Worm (Caenorhabditis elegans): ENCODE measurements around the gene C50E3.13.

The C50E3.13 gene

DNA sequence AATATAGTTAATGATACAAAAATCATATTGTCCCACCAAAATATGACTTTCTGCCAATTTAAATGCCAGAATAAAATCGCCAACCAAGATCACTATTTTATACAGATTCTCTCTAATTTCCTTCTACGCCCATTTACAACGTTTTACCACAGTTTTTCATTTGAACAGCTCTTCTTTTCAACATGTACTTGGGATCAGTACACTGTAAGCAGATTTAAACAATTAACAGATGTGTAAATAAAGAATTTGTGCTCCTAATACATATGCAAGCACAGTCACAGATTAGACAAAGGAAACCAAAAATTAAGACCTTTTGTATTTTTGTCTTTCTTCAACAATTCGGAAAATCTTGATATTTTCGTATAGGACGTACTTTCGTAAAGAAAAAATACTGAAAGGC is 19.4 kb upstream of the C50E3.13 start, which contains the start of gene F07C4.11:
F07C4.11 (minus strand) TSS at position 101 of the 400 bp plus-strand sequence.
- no peak for TF ChIP-seq sea-1 (GFP tag; conservative IDR thresholded peaks at IDR 0.05)
- no peak for TF ChIP-seq hmg-4 (GFP tag; optimal IDR thresholded peaks at IDR 0.05)
- no peak for TF ChIP-seq tbx-11 (GFP tag; IDR thresholded peaks at IDR 0.05)
- TF ChIP-seq tbx-37 (GFP tag; conservative IDR thresholded peaks at IDR 0.05), result no peak
- no peak for TF ChIP-seq tra-4 (tag; optimal IDR thresholded peaks at IDR 0.05)
- TF ChIP-seq ama-1 (optimal IDR thresholded peaks at IDR 0.05), result no peak
- no peak for TF ChIP-seq scrt-1 (GFP tag; IDR thresholded peaks at IDR 0.05)
- no peak for TF ChIP-seq hnd-1 (tag; optimal IDR thresholded peaks at IDR 0.05)
- TF ChIP-seq pes-1 (GFP tag; IDR thresholded peaks at IDR 0.05), result no peak
- TF ChIP-seq ceh-36 (tag; optimal IDR thresholded peaks at IDR 0.05), result no peak
- TF ChIP-seq ceh-13 (GFP tag; optimal IDR thresholded peaks at IDR 0.05), result no peak
- no peak for TF ChIP-seq flt-1 (GFP tag; IDR thresholded peaks at IDR 0.05)

ce11 chrV:7641718-7642117 is 17.7 kb upstream of the C50E3.13 start:
- no peak for TF ChIP-seq ceh-36 (tag; optimal IDR thresholded peaks at IDR 0.05)
- no peak for TF ChIP-seq B0310.2 (tag; optimal IDR thresholded peaks at IDR 0.05)
- no peak for TF ChIP-seq scrt-1 (GFP tag; IDR thresholded peaks at IDR 0.05)

ce11 chrV:7639787-7640186 is 15.7 kb upstream of the C50E3.13 start, which contains the start of gene F07C4.10:
F07C4.10 (minus strand) TSS chrV:7639887.
- TF ChIP-seq hmg-4 (GFP tag; optimal IDR thresholded peaks at IDR 0.05) (no peak), ceh-36 (tag; optimal IDR thresholded peaks at IDR 0.05) (no peak), hnd-1 (tag; optimal IDR thresholded peaks at IDR 0.05) (no peak)

ce11 chrV:7639356-7639755 is 15.3 kb upstream of the C50E3.13 start:
- TF ChIP-seq hmbx-1 (tag; optimal IDR thresholded peaks at IDR 0.05) (no peak), sea-1 (GFP tag; conservative IDR thresholded peaks at IDR 0.05) (no peak), hnd-1 (tag; optimal IDR thresholded peaks at IDR 0.05) (no peak), ets-7 (tag; optimal IDR thresholded peaks at IDR 0.05) (no peak), ama-1 (optimal IDR thresholded peaks at IDR 0.05) (no peak), tbx-37 (GFP tag; conservative IDR thresholded peaks at IDR 0.05) (no peak), flt-1 (GFP tag; IDR thresholded peaks at IDR 0.05) (no peak), tra-4 (tag; optimal IDR thresholded peaks at IDR 0.05) (no peak), B0310.2 (tag; optimal IDR thresholded peaks at IDR 0.05) (no peak), aly-1 (tag; optimal IDR thresholded peaks at IDR 0.05) (no peak), F13C5.2 (tag; optimal IDR thresholded peaks at IDR 0.05) (no peak), ceh-36 (tag; optimal IDR thresholded peaks at IDR 0.05) (no peak), pes-1 (GFP tag; IDR thresholded peaks at IDR 0.05) (no peak)

DNA sequence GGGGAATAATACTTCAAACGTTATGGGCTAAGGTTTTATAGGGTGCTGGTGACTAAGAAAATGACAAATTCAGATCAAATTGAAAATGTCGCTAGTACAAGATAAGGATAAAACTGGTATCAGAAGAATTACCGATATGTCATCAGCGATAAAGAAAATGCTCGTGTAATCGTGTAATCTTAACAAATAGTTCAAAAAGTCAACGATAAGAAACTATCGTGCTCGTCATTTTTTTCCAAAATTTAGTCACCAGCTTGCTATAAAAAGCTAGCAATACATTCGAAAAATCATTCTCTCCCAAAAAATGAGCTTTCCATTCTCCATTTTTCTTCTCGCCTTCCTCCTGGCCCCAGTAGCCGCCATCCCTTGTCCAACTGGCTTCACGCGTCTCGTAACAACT is 13.7 kb upstream of the C50E3.13 start, which contains the start of gene clec-45:
clec-45 (plus strand) TSS at position 301 of the 400 bp plus-strand sequence.
- TF ChIP-seq F13C5.2 (tag; optimal IDR thresholded peaks at IDR 0.05) (no peak), hnd-1 (tag; optimal IDR thresholded peaks at IDR 0.05) (no peak), tbx-37 (GFP tag; conservative IDR thresholded peaks at IDR 0.05) (no peak), B0310.2 (tag; optimal IDR thresholded peaks at IDR 0.05) (no peak), sea-1 (GFP tag; conservative IDR thresholded peaks at IDR 0.05) (no peak), hmbx-1 (tag; optimal IDR thresholded peaks at IDR 0.05) (no peak), ets-7 (tag; optimal IDR thresholded peaks at IDR 0.05) (no peak), tbx-11 (GFP tag; IDR thresholded peaks at IDR 0.05) (no peak), ceh-13 (GFP tag; optimal IDR thresholded peaks at IDR 0.05) (no peak), ama-1 (optimal IDR thresholded peaks at IDR 0.05) (no peak), ceh-36 (tag; optimal IDR thresholded peaks at IDR 0.05) (no peak), flt-1 (GFP tag; IDR thresholded peaks at IDR 0.05) (no peak), pes-1 (GFP tag; IDR thresholded peaks at IDR 0.05) (no peak), aly-1 (tag; optimal IDR thresholded peaks at IDR 0.05) (no peak), hmg-4 (GFP tag; optimal IDR thresholded peaks at IDR 0.05) (no peak), scrt-1 (GFP tag; IDR thresholded peaks at IDR 0.05) (no peak), tra-4 (tag; optimal IDR thresholded peaks at IDR 0.05) (no peak)

DNA sequence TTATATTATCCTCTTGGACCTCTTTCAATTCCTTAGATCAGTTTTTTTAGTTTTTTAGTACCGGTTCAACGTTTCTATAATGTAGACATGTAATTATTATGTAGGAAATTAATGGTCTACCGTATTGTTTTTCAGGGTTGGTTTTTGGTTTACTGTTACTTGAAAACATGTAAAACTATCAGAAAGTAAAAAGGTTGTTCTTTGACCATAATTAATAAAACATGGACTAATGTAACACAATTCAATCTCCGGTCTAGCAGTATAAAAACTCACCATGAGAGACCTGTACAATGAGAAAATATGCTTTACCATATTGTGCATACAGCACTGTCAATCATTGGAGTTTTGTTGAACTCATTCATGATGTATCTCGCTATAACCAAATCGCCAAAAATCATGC is 11.4 kb upstream of the C50E3.13 start, which contains the start of gene srd-29:
srd-29 (plus strand) TSS at position 301 of the 400 bp plus-strand sequence.
- no peak for TF ChIP-seq hmg-4 (GFP tag; optimal IDR thresholded peaks at IDR 0.05)
- no peak for TF ChIP-seq pes-1 (GFP tag; IDR thresholded peaks at IDR 0.05)
- TF ChIP-seq flt-1 (GFP tag; IDR thresholded peaks at IDR 0.05), result no peak
- no peak for TF ChIP-seq B0310.2 (tag; optimal IDR thresholded peaks at IDR 0.05)
- TF ChIP-seq aly-1 (tag; optimal IDR thresholded peaks at IDR 0.05), result no peak
- TF ChIP-seq tra-4 (tag; optimal IDR thresholded peaks at IDR 0.05), result no peak
- no peak for TF ChIP-seq ets-7 (tag; optimal IDR thresholded peaks at IDR 0.05)
- TF ChIP-seq tbx-37 (GFP tag; conservative IDR thresholded peaks at IDR 0.05), result no peak
- TF ChIP-seq scrt-1 (GFP tag; IDR thresholded peaks at IDR 0.05), result no peak
- TF ChIP-seq ceh-36 (tag; optimal IDR thresholded peaks at IDR 0.05), result no peak
- TF ChIP-seq F13C5.2 (tag; optimal IDR thresholded peaks at IDR 0.05), result no peak
- TF ChIP-seq hmbx-1 (tag; optimal IDR thresholded peaks at IDR 0.05), result no peak
- TF ChIP-seq tbx-11 (GFP tag; IDR thresholded peaks at IDR 0.05), result no peak

DNA sequence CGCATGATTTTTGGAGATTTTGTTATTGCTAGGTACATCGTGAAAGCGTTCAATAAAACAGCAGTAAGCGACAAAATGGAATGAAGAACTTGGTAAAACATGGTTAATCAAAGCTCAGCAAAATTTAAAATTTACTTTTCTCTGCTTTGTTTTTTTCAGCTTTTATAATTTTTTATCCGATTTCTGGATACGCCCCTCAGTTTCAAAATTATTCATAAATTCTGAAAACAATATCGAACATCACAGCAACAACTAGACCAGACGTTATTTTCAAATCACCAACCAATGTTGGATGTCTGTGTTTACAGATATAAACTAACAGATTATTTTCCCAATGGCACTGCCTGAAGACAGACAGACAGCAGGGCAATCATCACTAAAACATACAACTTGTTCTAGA is 10.6 kb upstream of the C50E3.13 start, which contains the start of gene srd-31:
srd-31 (minus strand) TSS at position 101 of the 400 bp plus-strand sequence.
- TF ChIP-seq F13C5.2 (tag; optimal IDR thresholded peaks at IDR 0.05) (no peak), ceh-13 (GFP tag; optimal IDR thresholded peaks at IDR 0.05) (no peak), sea-1 (GFP tag; conservative IDR thresholded peaks at IDR 0.05) (no peak), hnd-1 (tag; optimal IDR thresholded peaks at IDR 0.05) (no peak)

DNA sequence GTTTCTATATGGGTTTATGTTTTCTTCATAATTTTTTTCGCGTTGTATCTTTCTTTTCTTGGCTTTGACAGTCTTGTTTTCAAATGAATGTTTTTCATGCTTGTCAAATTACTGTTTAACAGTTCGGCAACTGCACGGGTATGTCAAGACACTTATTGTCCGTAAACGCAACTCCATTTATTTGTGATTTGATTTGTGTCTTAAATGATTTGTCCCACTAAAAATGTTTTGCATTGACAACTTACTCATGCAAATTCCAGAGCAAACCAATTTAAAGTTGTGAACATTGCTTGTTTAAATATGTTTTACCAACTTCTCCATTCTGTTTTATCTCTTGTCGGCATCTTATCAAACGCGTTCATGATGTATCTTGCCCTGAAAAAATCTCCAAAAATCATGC is 7.7 kb upstream of the C50E3.13 start, which contains the start of gene srd-25:
srd-25 (plus strand) TSS at position 301 of the 400 bp plus-strand sequence.
- TF ChIP-seq hmbx-1 (tag; optimal IDR thresholded peaks at IDR 0.05) (no peak), hmg-4 (GFP tag; optimal IDR thresholded peaks at IDR 0.05) (no peak), F13C5.2 (tag; optimal IDR thresholded peaks at IDR 0.05) (no peak), ceh-36 (tag; optimal IDR thresholded peaks at IDR 0.05) (no peak), tbx-11 (GFP tag; IDR thresholded peaks at IDR 0.05) (no peak)

Measured in whole organism, early embryonic.